Fruit fly (Drosophila melanogaster) whole organism, prepupa: ENCODE measurements around the gene CG10562.

Experiments
- Blimp-1 ChIP-seq: fragments of 200-800 bp; sonication (Bioruptor generic); optimal IDR thresholded peaks from 3 replicates; lab custom pipeline; 2017; ENCODE audit warnings: missing biosample characterization, missing genetic modification characterization, mild to moderate bottlenecking, moderate library complexity, missing genetic modification reagents
- CG10631 ChIP-seq: fragments of 200-800 bp; sonication (Bioruptor generic); optimal IDR thresholded peaks from 2 replicates; lab custom pipeline; 2016; ENCODE audit warnings: missing biosample characterization, missing genetic modification characterization
- CG10669 ChIP-seq: fragments of 200-800 bp; sonication (Bioruptor generic); optimal IDR thresholded peaks from 3 replicates; lab custom pipeline; 2018; ENCODE audit warnings: missing biosample characterization, mild to moderate bottlenecking, missing genetic modification characterization, moderate library complexity
- CG11762 ChIP-seq: fragments of 200-800 bp; sonication (Bioruptor generic); optimal IDR thresholded peaks from 3 replicates; lab custom pipeline; 2016; ENCODE audit warnings: missing biosample characterization, missing genetic modification characterization; ENCODE audit not compliant: insufficient read depth
- CG16779 ChIP-seq: fragments of 200-800 bp; sonication (Bioruptor generic); optimal IDR thresholded peaks from 3 replicates; lab custom pipeline; 2017; ENCODE audit warnings: missing biosample characterization, mild to moderate bottlenecking, missing genetic modification characterization
- CG3032 ChIP-seq: fragments of 200-800 bp; optimal IDR thresholded peaks from 2 replicates; lab custom pipeline; 2019; ENCODE audit warnings: missing biosample characterization, mild to moderate bottlenecking, missing genetic modification characterization, moderate library complexity
- CG32006 ChIP-seq: fragments of 200-800 bp; sonication (Bioruptor generic); optimal IDR thresholded peaks from 3 replicates; lab custom pipeline; 2017; ENCODE audit warnings: missing biosample characterization, mild to moderate bottlenecking, missing genetic modification characterization
- CG3919 ChIP-seq: fragments of 200-800 bp; sonication (Bioruptor generic); optimal IDR thresholded peaks from 3 replicates; lab custom pipeline; 2016; ENCODE audit warnings: missing biosample characterization, missing genetic modification characterization
- CG4318 ChIP-seq: fragments of 200-800 bp; sonication (Bioruptor generic); optimal IDR thresholded peaks from 3 replicates; lab custom pipeline; 2017; ENCODE audit warnings: missing biosample characterization, mild to moderate bottlenecking, missing genetic modification characterization
- CG6163 ChIP-seq: fragments of 200-800 bp; sonication (Bioruptor generic); IDR thresholded peaks from 3 replicates; pipeline ENCODE4 v1.3.6; 2022; ENCODE audit warnings: missing biosample characterization, missing genetic modification characterization
- CG6276 ChIP-seq: fragments of 200-800 bp; sonication (Bioruptor generic); optimal IDR thresholded peaks from 2 replicates; lab custom pipeline; 2017; ENCODE audit warnings: missing biosample characterization, mild to moderate bottlenecking, missing genetic modification characterization
- CG6792 ChIP-seq: fragments of 200-800 bp; sonication (Bioruptor generic); optimal IDR thresholded peaks from 3 replicates; lab custom pipeline; 2016; ENCODE audit warnings: missing biosample characterization, missing genetic modification characterization
- CG6808 ChIP-seq: fragments of 200-800 bp; sonication (Bioruptor generic); optimal IDR thresholded peaks from 3 replicates; lab custom pipeline; 2017; ENCODE audit warnings: missing biosample characterization, missing genetic modification characterization, mild to moderate bottlenecking, moderate library complexity, missing genetic modification reagents
- CG6854 ChIP-seq: fragments of 200-800 bp; sonication (Bioruptor generic); optimal IDR thresholded peaks from 2 replicates; lab custom pipeline; 2017; ENCODE audit warnings: missing biosample characterization, mild to moderate bottlenecking, missing genetic modification characterization
- CG7368 ChIP-seq: fragments of 200-800 bp; sonication (Bioruptor generic); optimal IDR thresholded peaks from 3 replicates; lab custom pipeline; 2016; ENCODE audit warnings: missing biosample characterization, missing genetic modification characterization
- CG8319 ChIP-seq: fragments of 200-800 bp; sonication (Bioruptor generic); optimal IDR thresholded peaks from 3 replicates; lab custom pipeline; 2016; ENCODE audit warnings: missing biosample characterization, missing genetic modification characterization
- CG8632 ChIP-seq: fragments of 200-800 bp; sonication (Bioruptor generic); optimal IDR thresholded peaks from 3 replicates; lab custom pipeline; 2016; ENCODE audit warnings: missing biosample characterization, missing genetic modification characterization
- Eip75B ChIP-seq: fragments of 200-800 bp; sonication (Bioruptor generic); optimal IDR thresholded peaks from 3 replicates; lab custom pipeline; 2016; ENCODE audit warnings: missing biosample characterization, missing genetic modification characterization
- Eip78C ChIP-seq: fragments of 200-800 bp; sonication (Bioruptor generic); peaks from one replicate; lab custom pipeline; 2016; ENCODE audit warnings: missing biosample characterization, missing genetic modification characterization
- Eip93F ChIP-seq: fragments of 200-800 bp; sonication (Bioruptor generic); optimal IDR thresholded peaks from 2 replicates; lab custom pipeline; 2016; ENCODE audit warnings: missing biosample characterization, mild to moderate bottlenecking, missing genetic modification characterization
- Gug ChIP-seq: fragments of 200-800 bp; sonication (Bioruptor generic); IDR thresholded peaks from 2 replicates; pipeline ENCODE4 v1.3.6; 2022; ENCODE audit warnings: missing biosample characterization, missing genetic modification characterization
- Hr38 ChIP-seq: sonication (Bioruptor generic); optimal IDR thresholded peaks from 2 replicates; lab custom pipeline; 2016; ENCODE audit warnings: missing biosample characterization, missing genetic modification characterization
- Hr39 ChIP-seq: fragments of 200-800 bp; sonication (Bioruptor generic); optimal IDR thresholded peaks from 2 replicates; lab custom pipeline; 2016; ENCODE audit warnings: missing biosample characterization, missing genetic modification characterization
- Lpt ChIP-seq: fragments of 200-800 bp; sonication (Bioruptor generic); optimal IDR thresholded peaks from 3 replicates; lab custom pipeline; 2016; ENCODE audit warnings: missing biosample characterization, missing genetic modification characterization
- OdsH ChIP-seq: fragments of 200-800 bp; sonication (Bioruptor generic); optimal IDR thresholded peaks from 3 replicates; lab custom pipeline; 2016; ENCODE audit warnings: missing biosample characterization, missing genetic modification characterization
- Smox ChIP-seq: fragments of 200-800 bp; sonication (Bioruptor generic); optimal IDR thresholded peaks from 3 replicates; lab custom pipeline; 2016; ENCODE audit warnings: missing biosample characterization, missing genetic modification characterization
- Sox102F ChIP-seq: fragments of 200-800 bp; sonication (Bioruptor generic); optimal IDR thresholded peaks from 2 replicates; lab custom pipeline; 2016; ENCODE audit warnings: missing biosample characterization, mild to moderate bottlenecking, missing genetic modification characterization
- Sox14 ChIP-seq: fragments of 200-800 bp; sonication (Bioruptor generic); optimal IDR thresholded peaks from 3 replicates; lab custom pipeline; 2016; ENCODE audit warnings: missing biosample characterization, missing genetic modification characterization
- achi ChIP-seq: fragments of 200-800 bp; sonication (Bioruptor generic); optimal IDR thresholded peaks from 3 replicates; lab custom pipeline; 2016; ENCODE audit warnings: missing biosample characterization, missing genetic modification characterization
- dsx ChIP-seq: fragments of 200-800 bp; optimal IDR thresholded peaks from 3 replicates; lab custom pipeline; 2019; ENCODE audit warnings: missing biosample characterization, mild to moderate bottlenecking, missing genetic modification characterization, moderate library complexity; ENCODE audit not compliant: poor library complexity, severe bottlenecking
- eg ChIP-seq: fragments of 200-800 bp; sonication (Bioruptor generic); IDR thresholded peaks from 3 replicates; pipeline ENCODE4 v1.3.6; 2022; ENCODE audit warnings: missing biosample characterization, missing genetic modification characterization
- esn ChIP-seq: fragments of 200-800 bp; sonication (Bioruptor generic); optimal IDR thresholded peaks from 2 replicates; lab custom pipeline; 2016; ENCODE audit warnings: missing biosample characterization, mild to moderate bottlenecking, missing genetic modification characterization, moderate library complexity
- fd59A ChIP-seq: fragments of 200-800 bp; sonication (Bioruptor generic); optimal IDR thresholded peaks from 2 replicates; lab custom pipeline; 2017; ENCODE audit warnings: missing biosample characterization, mild to moderate bottlenecking, missing genetic modification characterization, missing genetic modification reagents
- fd85E ChIP-seq: fragments of 200-800 bp; sonication (Bioruptor generic); optimal IDR thresholded peaks from 3 replicates; lab custom pipeline; 2016; ENCODE audit warnings: missing biosample characterization, missing genetic modification characterization
- fkh ChIP-seq: fragments of 200-800 bp; sonication (Bioruptor generic); optimal IDR thresholded peaks from 3 replicates; lab custom pipeline; 2017; ENCODE audit warnings: missing biosample characterization, mild to moderate bottlenecking, missing genetic modification characterization, moderate library complexity
- lz ChIP-seq: fragments of 200-800 bp; sonication (Bioruptor generic); optimal IDR thresholded peaks from 3 replicates; lab custom pipeline; 2016; ENCODE audit warnings: missing biosample characterization, missing genetic modification characterization
- net ChIP-seq: fragments of 200-800 bp; sonication (Bioruptor generic); optimal IDR thresholded peaks from 3 replicates; lab custom pipeline; 2016; ENCODE audit warnings: missing biosample characterization, missing genetic modification characterization
- salr ChIP-seq, 2 experiments: fragments of 200-800 bp; sonication (Bioruptor generic); optimal IDR thresholded peaks; 3 replicates each; lab custom pipeline; 2016 to 2018; ENCODE audit warnings: missing biosample characterization in 2 of 2, missing genetic modification characterization in 2 of 2, mild to moderate bottlenecking in 1 of 2
- spab ChIP-seq: fragments of 200-800 bp; sonication (Bioruptor generic); optimal IDR thresholded peaks from 2 replicates; lab custom pipeline; 2017; ENCODE audit warnings: missing biosample characterization, mild to moderate bottlenecking, missing genetic modification characterization, missing genetic modification reagents
- ss ChIP-seq, 2 experiments: fragments of 200-800 bp; sonication (Bioruptor generic); optimal IDR thresholded peaks; 2 replicates in 1 of 2; 3 replicates in 1 of 2; lab custom pipeline; 2017 to 2018; ENCODE audit warnings: mild to moderate bottlenecking in 2 of 2, missing biosample characterization in 2 of 2, missing genetic modification characterization in 2 of 2, moderate library complexity in 1 of 2
- svp ChIP-seq: fragments of 200-800 bp; sonication (Bioruptor generic); peaks from one replicate; lab custom pipeline; 2016; ENCODE audit warnings: missing biosample characterization, missing genetic modification characterization
- vri ChIP-seq: fragments of 200-800 bp; sonication (Bioruptor generic); optimal IDR thresholded peaks from 3 replicates; lab custom pipeline; 2016; ENCODE audit warnings: missing biosample characterization, mild to moderate bottlenecking, missing genetic modification characterization

CG10562 gene

DNA sequence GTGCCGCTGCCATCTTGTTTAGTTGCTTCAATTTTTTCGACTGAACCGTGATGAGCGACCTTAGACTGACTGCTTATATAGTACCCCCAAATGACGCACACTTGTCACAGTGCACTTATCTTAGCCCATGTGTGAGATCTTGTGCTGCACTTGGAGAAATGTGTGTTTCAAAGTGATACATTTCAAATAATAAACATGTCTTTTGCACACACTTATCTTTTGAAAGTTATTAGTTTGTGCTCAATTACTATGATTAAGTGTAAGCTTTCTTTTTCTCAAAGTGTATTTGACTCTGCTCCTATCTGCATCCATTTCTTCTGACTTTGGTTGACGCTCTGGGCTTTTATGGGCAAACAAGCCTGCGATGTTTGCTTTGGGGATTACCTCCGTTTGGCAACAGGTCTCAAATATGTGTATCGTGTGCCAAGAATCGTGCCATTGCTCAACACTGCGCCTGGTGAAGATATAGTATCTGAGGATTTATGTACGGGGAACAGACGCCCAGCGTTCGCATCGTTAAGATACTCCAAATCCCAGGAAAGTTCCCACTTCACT, 42.7 kb downstream of the CG10562 start, which contains the start of gene CG10514:
CG10514 (minus strand) TSS at position 51 of the 555 bp plus-strand sequence.
- TF ChIP-seq CG8319 (no peak), CG32006 (GFP tag; lab: Kevin White, UChicago) (no peak), Sox102F (peak; percentile 4), fd59A (GFP tag; lab: Kevin White, UChicago) (no peak), OdsH (no peak), Hr39 (GFP tag; lab: Kevin White, UChicago) (no peak), eg (GFP tag; lab: Robert Waterston, UW) (no peak; the same call in 2 of the 3 replicates), Gug (GFP tag; lab: Robert Waterston, UW) (no peak), Sox14 (GFP tag; lab: Kevin White, UChicago) (no peak), CG8632 (GFP tag; lab: Kevin White, UChicago) (no peak), svp (peak; percentile 26), Lpt (GFP tag; lab: Kevin White, UChicago) (no peak), CG4318 (GFP tag; lab: Kevin White, UChicago) (no peak), achi (peak; percentile 12), CG10631 (GFP tag; lab: Kevin White, UChicago) (no peak), net (GFP tag; lab: Kevin White, UChicago) (no peak), ss (GFP tag; optimal IDR thresholded peaks at IDR 0.05; lab: Kevin White, UChicago) (no peak), CG3032 (tag; lab: Kevin White, UChicago) (no peak), CG3919 (no peak), spab (GFP tag; lab: Kevin White, UChicago) (no peak), CG11762 (GFP tag; lab: Kevin White, UChicago) (no peak), Eip78C (no peak), CG6854 (GFP tag; lab: Kevin White, UChicago) (no peak), CG6792 (GFP tag; lab: Kevin White, UChicago) (no peak), CG6276 (GFP tag; lab: Kevin White, UChicago) (no peak), esn (no peak), Blimp-1 (GFP tag; lab: Kevin White, UChicago) (no peak), CG6163 (no peak), lz (GFP tag; lab: Kevin White, UChicago) (no peak), Hr38 (GFP tag; lab: Kevin White, UChicago) (no peak), vri (GFP tag; lab: Kevin White, UChicago) (peak; percentile 23)

DNA sequence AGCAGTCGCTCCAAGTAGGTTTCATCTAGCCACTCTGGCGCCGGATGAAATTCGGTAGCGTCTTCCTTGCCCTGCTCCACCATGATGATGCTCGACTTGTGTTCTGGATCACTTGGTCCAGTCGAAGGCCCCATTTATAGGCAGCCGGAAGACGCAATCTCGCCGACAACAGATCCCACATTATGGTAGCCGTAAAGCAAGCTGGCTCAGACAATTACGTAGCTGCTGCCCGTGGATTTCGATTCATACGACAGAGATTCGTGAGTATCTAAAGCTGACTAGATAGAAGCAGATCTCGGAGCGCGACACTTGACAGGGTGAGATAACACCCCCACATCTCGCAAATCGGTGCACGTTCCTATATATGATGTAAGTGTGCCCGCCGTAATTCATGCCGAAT, 45.4 kb downstream of the CG10562 start, which contains the start of gene CG10513:
CG10513 (minus strand) TSS at position 101 of the 400 bp plus-strand sequence.
- no peak for TF ChIP-seq svp
- TF ChIP-seq CG3919 = no peak
- no peak for TF ChIP-seq Sox14 (GFP tag; lab: Kevin White, UChicago)
- peak; percentile 6 for TF ChIP-seq vri (GFP tag; lab: Kevin White, UChicago)
- no peak for TF ChIP-seq CG6808 (GFP tag; lab: Kevin White, UChicago)
- no peak for TF ChIP-seq Eip78C
- TF ChIP-seq CG8319 = no peak

DNA sequence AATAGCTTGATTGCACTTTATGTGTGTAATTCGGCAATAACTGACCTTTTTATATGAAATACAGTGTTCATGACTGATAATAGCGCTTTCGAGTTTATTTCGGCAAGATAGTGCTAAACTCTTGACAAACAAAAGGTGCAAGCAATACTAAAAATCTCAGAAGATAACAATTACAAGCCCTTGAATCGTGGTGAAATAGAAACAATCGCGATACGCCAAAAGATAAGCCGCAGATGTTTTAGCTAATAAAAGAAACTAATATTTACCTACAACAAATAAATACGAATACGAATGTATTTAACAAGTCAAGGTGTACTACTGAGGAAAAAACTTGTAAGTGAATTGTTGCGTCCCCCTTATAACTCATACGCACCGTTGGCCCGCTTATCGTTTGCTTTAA, 47.3 kb downstream of the CG10562 start:
- no peak for TF ChIP-seq CG8632 (GFP tag; lab: Kevin White, UChicago)
- TF ChIP-seq vri (GFP tag; lab: Kevin White, UChicago) = peak; percentile 63
- no peak for TF ChIP-seq Sox102F
- TF ChIP-seq spab (GFP tag; lab: Kevin White, UChicago) = no peak
- peak; percentile 71 for TF ChIP-seq fkh (GFP tag; lab: Kevin White, UChicago)
- peak; percentile 2 for TF ChIP-seq CG16779 (tag; lab: Kevin White, UChicago)
- TF ChIP-seq, all 60 proteins: peak for 3

DNA sequence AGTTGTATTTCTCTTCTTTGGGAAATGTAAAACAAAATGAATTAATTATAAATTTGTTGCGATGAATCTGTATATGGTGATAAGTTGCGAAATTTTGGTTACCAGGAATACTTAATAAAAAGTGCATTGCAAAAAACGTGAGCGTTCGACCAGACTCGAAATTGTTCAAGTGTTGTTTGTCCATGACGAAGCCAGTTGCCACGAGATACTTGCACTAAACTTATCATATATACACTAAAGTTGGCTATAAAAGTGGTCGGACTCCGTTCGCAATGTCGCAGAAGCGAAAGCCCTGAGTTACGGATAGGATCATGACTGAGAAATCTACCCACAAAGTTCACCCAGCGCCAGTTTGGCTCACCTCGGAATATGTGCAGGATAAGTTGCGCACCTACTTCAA, 49.0 kb downstream of the CG10562 start, which contains the start of gene CG11878:
CG11878 (plus strand) TSS at position 301 of the 400 bp plus-strand sequence.
- TF ChIP-seq eg (GFP tag; lab: Robert Waterston, UW) = no peak
- TF ChIP-seq OdsH = no peak
- no peak for TF ChIP-seq CG10669 (GFP tag; lab: Kevin White, UChicago)
- no peak for TF ChIP-seq Smox
- TF ChIP-seq vri (GFP tag; lab: Kevin White, UChicago) = no peak
- no peak for TF ChIP-seq CG7368
- no peak for TF ChIP-seq Eip93F
- TF ChIP-seq spab (GFP tag; lab: Kevin White, UChicago) = no peak
- no peak for TF ChIP-seq fd85E (GFP tag; lab: Kevin White, UChicago)
- no peak for TF ChIP-seq CG3032 (tag; lab: Kevin White, UChicago)
- TF ChIP-seq CG32006 (GFP tag; lab: Kevin White, UChicago) = no peak
- TF ChIP-seq salr (GFP tag; optimal IDR thresholded peaks at IDR 0.05; lab: Kevin White, UChicago) = no peak
- no peak for TF ChIP-seq Eip75B
- no peak for TF ChIP-seq achi
- no peak for TF ChIP-seq Hr38 (GFP tag; lab: Kevin White, UChicago)
- no peak for TF ChIP-seq dsx (GFP tag; lab: Kevin White, UChicago)
